Fruit fly (Drosophila melanogaster) whole organism, embryonic: ENCODE measurements around the gene CG15772.
A peak's percentile ranks its signal among the peaks of the same experiment; 100 is the strongest.

Experiments
- Aef1 ChIP-seq: fragments of 200-800 bp; sonication (Bioruptor generic); IDR thresholded peaks from 3 replicates; pipeline ENCODE4 v1.3.6; 2022; ENCODE audit warnings: missing biosample characterization, missing genetic modification characterization
- Bgb ChIP-seq: fragments of 200-800 bp; sonication (Bioruptor generic); IDR thresholded peaks from 2 replicates; pipeline ENCODE4 v1.3.6; 2022; ENCODE audit warnings: missing biosample characterization, missing genetic modification characterization; ENCODE audit not compliant: partially characterized antibody
- CG10462 ChIP-seq: fragments of 200-800 bp; sonication (Bioruptor generic); optimal IDR thresholded peaks from 2 replicates; lab custom pipeline; 2016; ENCODE audit warnings: missing biosample characterization, missing genetic modification characterization
- CG11093 ChIP-seq: fragments of 200-800 bp; sonication (Bioruptor generic); IDR thresholded peaks from 3 replicates; pipeline ENCODE4 v1.3.6; 2022; ENCODE audit warnings: missing biosample characterization, missing genetic modification characterization
- CG11504 ChIP-seq: fragments of 200-800 bp; sonication (Bioruptor generic); optimal IDR thresholded peaks from 3 replicates; lab custom pipeline; 2019; ENCODE audit warnings: missing biosample characterization, mild to moderate bottlenecking, missing genetic modification characterization, moderate library complexity
- CG12659 ChIP-seq: fragments of 200-800 bp; sonication (Bioruptor generic); optimal IDR thresholded peaks from 3 replicates; lab custom pipeline; 2017; ENCODE audit warnings: mild to moderate bottlenecking, missing biosample characterization, missing genetic modification reagents, missing genetic modification characterization
- CG12769 ChIP-seq: fragments of 200-800 bp; sonication (Bioruptor generic); optimal IDR thresholded peaks from 2 replicates; lab custom pipeline; 2019; ENCODE audit warnings: missing biosample characterization, mild to moderate bottlenecking, missing genetic modification characterization, moderate library complexity
- CG13624 ChIP-seq: fragments of 200-800 bp; sonication (Bioruptor generic); optimal IDR thresholded peaks from 2 replicates; lab custom pipeline; 2016; ENCODE audit warnings: missing biosample characterization, missing genetic modification characterization
- CG14014 ChIP-seq: fragments of 200-800 bp; sonication (Bioruptor generic); IDR thresholded peaks from 2 replicates; pipeline ENCODE4 v1.3.6; 2022; ENCODE audit warnings: missing biosample characterization, missing genetic modification characterization
- CG15269 ChIP-seq: fragments of 200-800 bp; sonication (Bioruptor generic); optimal IDR thresholded peaks from 2 replicates; lab custom pipeline; 2018; ENCODE audit warnings: missing biosample characterization, mild to moderate bottlenecking, missing genetic modification characterization, moderate library complexity
- CG16815 ChIP-seq: fragments of 200-800 bp; sonication (Bioruptor generic); optimal IDR thresholded peaks from 3 replicates; lab custom pipeline; 2017; ENCODE audit warnings: missing biosample characterization, mild to moderate bottlenecking, missing genetic modification characterization
- CG17359 ChIP-seq: fragments of 200-800 bp; sonication (Bioruptor generic); optimal IDR thresholded peaks from 3 replicates; lab custom pipeline; 2018; ENCODE audit warnings: missing biosample characterization, mild to moderate bottlenecking, missing genetic modification characterization, moderate library complexity
- CG1832 ChIP-seq: fragments of 200-800 bp; sonication (Bioruptor generic); optimal IDR thresholded peaks from 2 replicates; lab custom pipeline; 2017; ENCODE audit warnings: missing biosample characterization, mild to moderate bottlenecking, missing genetic modification characterization, inconsistent platforms
- CG18599 ChIP-seq: fragments of 200-800 bp; sonication (Bioruptor generic); optimal IDR thresholded peaks from 3 replicates; lab custom pipeline; 2017; ENCODE audit warnings: missing biosample characterization, missing genetic modification characterization, mild to moderate bottlenecking, moderate library complexity, missing genetic modification reagents
- CG2120 ChIP-seq: fragments of 200-800 bp; sonication (Bioruptor generic); optimal IDR thresholded peaks from 3 replicates; lab custom pipeline; 2016; ENCODE audit warnings: missing biosample characterization, missing genetic modification characterization
- CG2678 ChIP-seq: fragments of 200-800 bp; sonication (Bioruptor generic); optimal IDR thresholded peaks from 3 replicates; lab custom pipeline; 2019; ENCODE audit warnings: missing biosample characterization, mild to moderate bottlenecking, missing genetic modification characterization, moderate library complexity
- CG2712 ChIP-seq: fragments of 200-800 bp; optimal IDR thresholded peaks from 3 replicates; lab custom pipeline; 2019; ENCODE audit warnings: missing biosample characterization, mild to moderate bottlenecking, missing genetic modification characterization, moderate library complexity
- CG31388 ChIP-seq: fragments of 200-800 bp; sonication (Bioruptor generic); optimal IDR thresholded peaks from 2 replicates; lab custom pipeline; 2016; ENCODE audit warnings: missing biosample characterization, missing genetic modification characterization
- CG32532 ChIP-seq: fragments of 200-800 bp; sonication (Bioruptor generic); IDR thresholded peaks from 2 replicates; pipeline ENCODE4 v1.3.6; 2022; ENCODE audit warnings: missing biosample characterization, missing genetic modification characterization
- CG32772 ChIP-seq: fragments of 200-800 bp; sonication (Bioruptor generic); IDR thresholded peaks from 2 replicates; pipeline ENCODE4 v1.3.6; 2022; ENCODE audit warnings: missing biosample characterization, missing genetic modification characterization
- CG34422 ChIP-seq: fragments of 200-800 bp; sonication (Bioruptor generic); IDR thresholded peaks from 3 replicates; pipeline ENCODE4 v1.3.6; 2022; ENCODE audit warnings: missing biosample characterization, missing genetic modification characterization
- CG8388 ChIP-seq: fragments of 200-800 bp; sonication (Bioruptor generic); optimal IDR thresholded peaks from 2 replicates; lab custom pipeline; 2019; ENCODE audit warnings: missing biosample characterization, mild to moderate bottlenecking, missing genetic modification characterization, moderate library complexity
- E2f2 ChIP-seq: fragments of 200-800 bp; sonication (Bioruptor generic); IDR thresholded peaks from 2 replicates; pipeline ENCODE4 v1.3.6; 2022; ENCODE audit warnings: missing biosample characterization, missing genetic modification characterization
- GATAe ChIP-seq: fragments of 200-800 bp; sonication (Bioruptor generic); conservative IDR thresholded peaks from 2 replicates; pipeline ENCODE4 v1.3.6; 2022; ENCODE audit warnings: missing biosample characterization, missing genetic modification characterization
- HLHmδ ChIP-seq: fragments of 200-800 bp; sonication (Bioruptor generic); optimal IDR thresholded peaks from 2 replicates; lab custom pipeline; 2018; ENCODE audit warnings: missing biosample characterization, mild to moderate bottlenecking, missing genetic modification characterization, moderate library complexity
- Hr51 ChIP-seq, 2 experiments: fragments of 200-800 bp; sonication (Bioruptor generic); optimal IDR thresholded peaks; 2 replicates in 1 of 2; 3 replicates in 1 of 2; lab custom pipeline; 2016 to 2018; ENCODE audit warnings: missing biosample characterization in 2 of 2, missing genetic modification characterization in 2 of 2, mild to moderate bottlenecking in 1 of 2, moderate library complexity in 1 of 2
- Med ChIP-seq: fragments of 200-800 bp; sonication (Bioruptor generic); peaks from one replicate; lab custom pipeline; 2016; ENCODE audit warnings: missing biosample characterization, missing genetic modification characterization, mild to moderate bottlenecking, inconsistent platforms, moderate library complexity
- Meics ChIP-seq: fragments of 200-800 bp; sonication (Bioruptor generic); optimal IDR thresholded peaks from 2 replicates; lab custom pipeline; 2017; ENCODE audit warnings: missing biosample characterization, mild to moderate bottlenecking, missing genetic modification characterization
- Pdp1 ChIP-seq, 2 experiments: fragments of 200-800 bp; sonication (Bioruptor generic); optimal IDR thresholded peaks; 3 replicates each; lab custom pipeline; 2016; ENCODE audit warnings: missing biosample characterization in 2 of 2, missing genetic modification characterization in 2 of 2, mild to moderate bottlenecking in 1 of 2, moderate library complexity in 1 of 2
- Rfx ChIP-seq: fragments of 200-800 bp; sonication (Bioruptor generic); IDR thresholded peaks from 2 replicates; pipeline ENCODE4 v1.3.6; 2022; ENCODE audit warnings: missing biosample characterization, missing genetic modification characterization
- Trl ChIP-seq, 3 experiments: fragments of >200 bp in 2 of 3; fragments of 200-800 bp in 1 of 3; sonication (Bioruptor generic) in 1 of 3; optimal IDR thresholded peaks; 2 replicates in 1 of 3; 3 replicates in 2 of 3; lab custom pipeline; 2016 to 2017; ENCODE audit warnings: missing biosample characterization in 1 of 3, missing genetic modification characterization in 1 of 3
- Vsx1 ChIP-seq: fragments of 200-800 bp; sonication (Bioruptor generic); optimal IDR thresholded peaks from 2 replicates; lab custom pipeline; 2017; ENCODE audit warnings: missing biosample characterization, mild to moderate bottlenecking, missing genetic modification characterization, missing genetic modification reagents
- dmrt99B ChIP-seq: fragments of 200-800 bp; sonication (Bioruptor generic); optimal IDR thresholded peaks from 2 replicates; lab custom pipeline; 2018; ENCODE audit warnings: missing biosample characterization, mild to moderate bottlenecking, missing genetic modification characterization, moderate library complexity
- fd64A ChIP-seq: fragments of 200-800 bp; sonication (Bioruptor generic); optimal IDR thresholded peaks from 3 replicates; lab custom pipeline; 2018; ENCODE audit warnings: missing biosample characterization, mild to moderate bottlenecking, missing genetic modification characterization
- gem ChIP-seq: fragments of 200-800 bp; sonication (Bioruptor generic); optimal IDR thresholded peaks from 2 replicates; lab custom pipeline; 2019; ENCODE audit warnings: missing biosample characterization, mild to moderate bottlenecking, missing genetic modification characterization, moderate library complexity
- grn ChIP-seq: fragments of 200-800 bp; sonication (Bioruptor generic); optimal IDR thresholded peaks from 3 replicates; lab custom pipeline; 2017; ENCODE audit warnings: missing biosample characterization, missing genetic modification characterization
- gsb ChIP-seq: fragments of 200-800 bp; sonication (Bioruptor generic); IDR thresholded peaks from 2 replicates; pipeline ENCODE4 v1.3.6; 2022; ENCODE audit warnings: missing biosample characterization, missing genetic modification characterization
- knrl ChIP-seq: fragments of 200-800 bp; sonication (Bioruptor generic); IDR thresholded peaks from 3 replicates; pipeline ENCODE4 v1.3.6; 2022; ENCODE audit warnings: missing biosample characterization, missing genetic modification characterization; ENCODE audit not compliant: partially characterized antibody
- mirr ChIP-seq: fragments of 200-800 bp; sonication (Bioruptor generic); optimal IDR thresholded peaks from 3 replicates; lab custom pipeline; 2018; ENCODE audit warnings: missing biosample characterization, mild to moderate bottlenecking, missing genetic modification characterization
- ro ChIP-seq: fragments of 200-800 bp; sonication (Bioruptor generic); IDR thresholded peaks from 2 replicates; pipeline ENCODE4 v1.3.6; 2022; ENCODE audit warnings: missing biosample characterization, missing genetic modification characterization
- sisA ChIP-seq: fragments of 200-800 bp; sonication (Bioruptor generic); IDR thresholded peaks from 2 replicates; pipeline ENCODE4 v1.3.6; 2022; ENCODE audit warnings: missing biosample characterization, missing genetic modification characterization
- sob ChIP-seq: fragments of 200-800 bp; sonication (Bioruptor generic); IDR thresholded peaks from 2 replicates; pipeline ENCODE4 v1.3.6; 2022; ENCODE audit warnings: missing biosample characterization, missing genetic modification characterization
- sqz ChIP-seq: fragments of 200-800 bp; sonication (Bioruptor generic); optimal IDR thresholded peaks from 3 replicates; lab custom pipeline; 2018; ENCODE audit warnings: missing biosample characterization, mild to moderate bottlenecking, missing genetic modification characterization
- stwl ChIP-seq: fragments of 200-800 bp; sonication (Bioruptor generic); optimal IDR thresholded peaks from 3 replicates; lab custom pipeline; 2018; ENCODE audit warnings: missing biosample characterization, mild to moderate bottlenecking, missing genetic modification characterization, moderate library complexity
- zfh1 ChIP-seq: fragments of 200-800 bp; sonication (Bioruptor generic); IDR thresholded peaks from 3 replicates; pipeline ENCODE4 v1.3.6; 2022; ENCODE audit warnings: missing biosample characterization, missing genetic modification characterization

Gene CG15772

DNA sequence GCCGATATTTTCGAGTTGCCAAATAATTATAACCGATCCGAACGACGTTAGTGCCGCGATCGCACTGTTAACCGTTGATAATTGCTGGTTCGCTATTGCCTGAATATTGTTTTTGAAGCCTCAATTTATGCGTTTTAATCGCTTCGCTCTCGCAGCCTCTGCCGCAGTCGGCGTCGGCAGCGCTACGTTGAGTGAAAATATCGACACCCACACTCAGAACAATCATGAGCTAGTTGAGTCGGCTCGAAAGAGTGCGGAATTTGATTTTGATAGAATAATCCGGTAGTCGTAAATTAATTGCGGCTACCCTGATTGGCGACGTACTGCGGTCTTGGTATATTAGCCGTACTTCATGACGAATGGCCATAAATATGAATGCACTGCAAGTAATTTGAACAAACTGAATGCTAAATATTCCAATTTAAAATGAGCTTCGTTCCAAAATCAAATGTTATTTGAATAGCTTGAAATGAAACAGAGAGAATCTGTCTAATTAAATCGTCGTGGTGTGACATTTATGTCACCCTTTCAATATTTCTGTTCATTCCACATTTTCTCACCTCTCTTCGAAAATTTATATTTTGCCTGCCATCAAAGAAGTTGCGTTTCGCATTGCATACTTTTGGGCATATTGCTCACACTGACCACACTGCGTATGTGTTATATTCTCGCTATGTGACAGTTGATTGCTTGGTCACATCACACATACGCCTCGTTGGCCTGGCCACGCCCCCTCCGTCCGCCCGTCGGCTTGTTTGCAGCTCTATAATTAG, 36.4 kb upstream of the CG15772 start (continued):
- TF ChIP-seq CG11504 (tag; lab: Kevin White, UChicago) = peak; percentile 19
- TF ChIP-seq Hr51 (GFP tag; optimal IDR thresholded peaks at IDR 0.05; lab: Kevin White, UChicago) = peak in 1 of 2 experiments; percentile 26
- peak; percentile 19 for TF ChIP-seq CG15269
- TF ChIP-seq CG13624 = peak; percentile 20
- TF ChIP-seq Bgb = peak; percentile 7; the same call in 1 of the 2 replicates
- TF ChIP-seq E2f2 (GFP tag; lab: Robert Waterston, UW) = 0 out of 2 replicates have a peak, but pooled peaks have one; percentile 22
- no peak for TF ChIP-seq HLHmδ
- TF ChIP-seq Pdp1 (GFP tag; optimal IDR thresholded peaks at IDR 0.05; lab: Kevin White, UChicago) = peak in 1 of 2 experiments; percentile 18
- no peak for TF ChIP-seq sob (GFP tag; lab: Robert Waterston, UW)
- TF ChIP-seq CG12769 (tag; lab: Kevin White, UChicago) = peak; percentile 14

DNA sequence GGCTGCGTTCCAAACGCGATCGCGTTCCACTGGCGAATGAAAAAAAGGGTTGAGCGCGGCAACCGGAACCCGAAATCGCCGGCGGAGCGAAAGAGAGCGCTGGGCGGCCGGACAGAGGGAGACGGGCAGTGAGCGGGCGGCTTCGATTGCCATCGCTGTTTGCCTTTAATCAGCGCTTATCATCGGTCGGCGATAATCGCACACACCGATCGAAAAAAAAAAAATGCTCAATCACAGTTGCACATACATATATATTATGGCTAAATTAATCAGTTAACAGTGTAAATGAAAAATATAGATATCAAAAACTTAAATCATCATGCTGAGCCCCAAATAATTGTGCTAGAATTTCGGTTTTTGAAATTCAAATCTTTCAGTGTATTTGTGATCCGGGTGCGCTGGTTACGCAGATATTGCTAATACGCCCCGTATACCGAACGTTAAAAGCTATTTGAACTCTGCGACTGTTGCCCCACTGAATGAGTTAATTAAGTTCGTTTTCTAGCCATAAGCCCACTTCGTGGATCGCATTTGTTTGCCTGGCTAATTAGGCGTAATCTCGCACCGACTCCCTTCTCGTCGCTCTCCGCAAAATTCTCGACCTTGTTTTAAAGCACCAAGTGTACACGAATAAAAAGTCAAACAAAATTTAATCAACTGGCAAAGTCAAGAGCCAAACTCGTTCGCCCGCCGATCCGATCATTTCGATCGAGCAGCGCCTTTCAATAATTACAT, 34.1 kb upstream of the CG15772 start, which contains the start of gene CG33080:
Gene CG33080 (minus strand): TSS at position 38 of the 735 bp plus-strand sequence.
- 0 out of 2 replicates have a peak, but pooled peaks have one; percentile 19 for TF ChIP-seq GATAe
- peak; percentile 58 for TF ChIP-seq CG2120 (GFP tag; lab: Kevin White, UChicago)
- no peak for TF ChIP-seq CG34422 (GFP tag; lab: Robert Waterston, UW)
- peak; percentile 51 for TF ChIP-seq CG32532 (GFP tag; lab: Robert Waterston, UW)
- TF ChIP-seq mirr = no peak
- TF ChIP-seq Aef1 (GFP tag; lab: Robert Waterston, UW) = peak; percentile 34; the same call in 1 of the 3 replicates
- peak; percentile 71 for TF ChIP-seq Med (GFP tag; lab: Kevin White, UChicago)
- TF ChIP-seq CG2678 (tag; lab: Kevin White, UChicago) = peak; percentile 12
- TF ChIP-seq CG16815 (GFP tag; lab: Kevin White, UChicago) = no peak
- no peak; the same call in 2 of the 3 replicates for TF ChIP-seq zfh1
- no peak for TF ChIP-seq stwl (tag; lab: Kevin White, UChicago)
- TF ChIP-seq Rfx (GFP tag; lab: Robert Waterston, UW) = peak; percentile 64
- peak; percentile 28 for TF ChIP-seq Meics (GFP tag; lab: Kevin White, UChicago)
- peak; percentile 9 for TF ChIP-seq CG15269
- no peak for TF ChIP-seq CG1832 (GFP tag; lab: Kevin White, UChicago)
- TF ChIP-seq ro (GFP tag; lab: Robert Waterston, UW) = no peak
- no peak for TF ChIP-seq CG11093 (GFP tag; lab: Robert Waterston, UW)
- TF ChIP-seq sisA (GFP tag; lab: Robert Waterston, UW) = 0 out of 2 replicates have a peak, but pooled peaks have one; percentile 15
- peak; percentile 34 for TF ChIP-seq dmrt99B (tag; lab: Kevin White, UChicago)
- peak; percentile 27 for TF ChIP-seq CG18599 (GFP tag; lab: Kevin White, UChicago)
- TF ChIP-seq gem (tag; lab: Kevin White, UChicago) = peak; percentile 25
- TF ChIP-seq sqz = no peak
- TF ChIP-seq CG31388 (GFP tag; lab: Kevin White, UChicago) = no peak
- peak; percentile 24 for TF ChIP-seq CG17359 (tag; lab: Kevin White, UChicago)
- TF ChIP-seq CG32772 = 0 out of 2 replicates have a peak, but pooled peaks have one; percentile 15
- TF ChIP-seq CG14014 (GFP tag; lab: Robert Waterston, UW) = no peak
- 0 out of 3 replicates have a peak, but pooled peaks have one; percentile 14 for TF ChIP-seq knrl (GFP tag; lab: Robert Waterston, UW)
- TF ChIP-seq grn (GFP tag; lab: Kevin White, UChicago) = peak; percentile 89
- TF ChIP-seq CG12659 = no peak
- no peak for TF ChIP-seq gsb (GFP tag; lab: Robert Waterston, UW)
- no peak for TF ChIP-seq CG8388
- no peak for TF ChIP-seq CG2712 (tag; lab: Kevin White, UChicago)
- TF ChIP-seq fd64A (GFP tag; lab: Kevin White, UChicago) = no peak
- TF ChIP-seq CG10462 (GFP tag; lab: Kevin White, UChicago) = no peak
- peak; percentile 75 for TF ChIP-seq Vsx1 (GFP tag; lab: Kevin White, UChicago)
- no peak for TF ChIP-seq Trl (optimal IDR thresholded peaks at IDR 0.05; lab: Kevin White, UChicago)
- TF ChIP-seq Trl (GFP tag; optimal IDR thresholded peaks at IDR 0.05; lab: Kevin White, UChicago) = no peak
